Worm (Caenorhabditis elegans): ENCODE measurements around the gene clp-7.

clp-7 gene

DNA sequence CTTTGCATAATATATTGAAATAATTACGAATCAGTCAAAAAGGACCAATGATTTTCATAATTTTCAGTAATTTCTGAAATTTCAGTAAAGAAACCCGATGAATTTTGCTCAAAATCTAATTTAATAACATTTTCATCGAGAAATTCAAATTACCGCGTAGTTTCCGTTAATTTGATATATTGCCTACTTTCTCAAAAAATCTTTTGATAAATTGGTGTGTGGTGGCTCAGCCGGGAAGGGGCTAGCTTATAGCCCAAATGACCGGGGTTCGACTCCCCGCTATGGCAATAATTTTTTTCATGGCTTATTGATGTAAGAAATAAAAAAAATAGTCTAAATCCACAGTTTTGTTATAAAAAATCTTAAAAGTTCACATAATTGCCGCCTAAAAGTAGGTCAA, 38.7 kb downstream of the clp-7 start:
- no peak for TF ChIP-seq skn-1 (tag; optimal IDR thresholded peaks at IDR 0.05)
- no peak for TF ChIP-seq sma-9 (GFP tag; optimal IDR thresholded peaks at IDR 0.05)
- no peak for TF ChIP-seq sma-9 (tag; optimal IDR thresholded peaks at IDR 0.05)
- no peak for TF ChIP-seq zag-1 (tag; optimal IDR thresholded peaks at IDR 0.05)
- TF ChIP-seq crh-2 (tag; optimal IDR thresholded peaks at IDR 0.05): no peak
- no peak for TF ChIP-seq sem-4 (tag; optimal IDR thresholded peaks at IDR 0.05)
- TF ChIP-seq blmp-1 (tag; optimal IDR thresholded peaks at IDR 0.05; ENCODE audit: insufficient read depth): no peak
- TF ChIP-seq unc-62 (GFP tag; optimal IDR thresholded peaks at IDR 0.05): no peak
- TF ChIP-seq R02D3.7 (tag; optimal IDR thresholded peaks at IDR 0.05): no peak
- no peak for TF ChIP-seq nhr-23 (tag; optimal IDR thresholded peaks at IDR 0.05)
- no peak for TF ChIP-seq unc-39 (tag; optimal IDR thresholded peaks at IDR 0.05)

DNA sequence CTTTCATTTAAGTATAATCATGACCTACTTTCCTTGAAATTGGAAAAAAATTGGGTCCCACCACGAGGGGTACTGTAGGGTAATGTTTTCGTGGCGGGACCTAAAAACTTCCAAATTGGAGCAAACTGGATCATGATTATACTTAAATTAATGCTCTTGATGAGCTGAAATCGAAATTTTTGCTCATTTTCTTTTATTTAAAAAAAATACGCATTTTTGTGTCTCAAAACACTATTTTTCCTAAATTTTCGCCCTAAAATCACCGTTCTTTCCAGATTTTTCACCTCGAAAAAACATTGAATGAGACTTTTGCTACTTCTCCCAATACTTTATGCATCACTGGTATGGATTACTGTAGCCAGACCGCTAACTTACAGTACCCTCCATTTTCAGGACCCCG, 39.5 kb downstream of the clp-7 start, which contains the start of gene spp-31:
Gene spp-31 (plus strand): TSS at position 301 of the 400 bp plus-strand sequence.
- TF ChIP-seq nhr-237 (tag; optimal IDR thresholded peaks at IDR 0.05): no peak
- no peak for TF ChIP-seq unc-39 (tag; optimal IDR thresholded peaks at IDR 0.05)
- TF ChIP-seq mdl-1 (tag; optimal IDR thresholded peaks at IDR 0.05): no peak
- no peak for TF ChIP-seq ceh-16 (tag; optimal IDR thresholded peaks at IDR 0.05)
- TF ChIP-seq lin-39 (tag; optimal IDR thresholded peaks at IDR 0.05): no peak
- TF ChIP-seq peb-1 (tag; optimal IDR thresholded peaks at IDR 0.05): no peak
- TF ChIP-seq nhr-25 (tag; optimal IDR thresholded peaks at IDR 0.05): no peak
- no peak for TF ChIP-seq lsy-2 (tag; optimal IDR thresholded peaks at IDR 0.05)
- no peak for TF ChIP-seq ztf-1 (GFP tag; conservative IDR thresholded peaks at IDR 0.05)
- TF ChIP-seq unc-62 (GFP tag; optimal IDR thresholded peaks at IDR 0.05): no peak
- TF ChIP-seq alr-1 (tag; optimal IDR thresholded peaks at IDR 0.05): no peak
- TF ChIP-seq elt-1 (tag; optimal IDR thresholded peaks at IDR 0.05): no peak
- TF ChIP-seq R02D3.7 (tag; optimal IDR thresholded peaks at IDR 0.05): no peak
- no peak for TF ChIP-seq fos-1 (tag; optimal IDR thresholded peaks at IDR 0.05)
- TF ChIP-seq zag-1 (tag; optimal IDR thresholded peaks at IDR 0.05): no peak

DNA sequence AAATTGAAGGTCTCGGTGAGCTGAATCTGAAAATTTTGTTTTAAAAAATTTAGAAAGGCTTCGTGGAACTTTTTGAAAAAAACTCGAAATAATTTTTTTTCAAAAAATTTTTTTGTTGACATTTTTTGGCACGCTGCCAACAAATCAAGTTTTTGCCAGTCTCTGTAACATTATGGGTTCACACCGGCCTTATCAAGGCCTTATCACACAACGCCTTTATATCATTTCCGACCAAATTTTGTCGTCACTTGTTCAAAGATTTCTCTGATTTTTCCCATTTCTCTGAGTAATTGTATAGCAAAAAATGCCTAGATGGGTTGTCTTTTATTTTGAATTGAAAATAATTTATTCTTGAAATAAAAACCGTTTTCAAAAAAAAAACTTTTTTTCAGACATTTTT, 40.0 kb downstream of the clp-7 start:
- TF ChIP-seq mbf-1 (tag; optimal IDR thresholded peaks at IDR 0.05): no peak
- TF ChIP-seq unc-39 (tag; optimal IDR thresholded peaks at IDR 0.05): no peak
- TF ChIP-seq zag-1 (tag; optimal IDR thresholded peaks at IDR 0.05): no peak
- peak; percentile 35 for TF ChIP-seq fos-1 (tag; optimal IDR thresholded peaks at IDR 0.05)
- no peak for TF ChIP-seq ztf-1 (GFP tag; conservative IDR thresholded peaks at IDR 0.05)

DNA sequence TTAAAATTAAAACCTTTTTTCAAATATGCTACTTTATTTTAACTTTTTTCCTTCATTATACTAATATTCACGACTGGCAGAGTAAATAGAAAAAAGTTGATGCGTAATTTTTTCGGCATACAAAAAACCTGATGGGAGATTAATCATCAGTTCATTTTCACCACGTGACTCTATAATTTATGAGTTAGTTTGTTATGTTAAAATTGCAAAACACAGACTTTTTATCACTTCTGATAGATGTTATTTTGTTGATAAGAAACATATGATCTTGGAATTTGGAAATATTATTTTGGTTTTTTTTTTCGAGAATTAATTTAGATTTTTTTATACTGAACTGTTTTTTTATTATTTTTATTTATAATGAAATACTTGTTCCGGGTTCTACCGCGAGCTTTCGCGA, 41.8 kb downstream of the clp-7 start:
- TF ChIP-seq F13H6.1 (tag; optimal IDR thresholded peaks at IDR 0.05) (no peak), gmeb-1 (tag; optimal IDR thresholded peaks at IDR 0.05) (peak; percentile 11), ztf-4 (tag; optimal IDR thresholded peaks at IDR 0.05) (no peak), sem-4 (tag; optimal IDR thresholded peaks at IDR 0.05) (no peak), nhr-12 (tag; optimal IDR thresholded peaks at IDR 0.05) (no peak), unc-62 (GFP tag; optimal IDR thresholded peaks at IDR 0.05) (no peak), nhr-21 (tag; optimal IDR thresholded peaks at IDR 0.05) (no peak), mab-5 (tag; optimal IDR thresholded peaks at IDR 0.05) (no peak)

DNA sequence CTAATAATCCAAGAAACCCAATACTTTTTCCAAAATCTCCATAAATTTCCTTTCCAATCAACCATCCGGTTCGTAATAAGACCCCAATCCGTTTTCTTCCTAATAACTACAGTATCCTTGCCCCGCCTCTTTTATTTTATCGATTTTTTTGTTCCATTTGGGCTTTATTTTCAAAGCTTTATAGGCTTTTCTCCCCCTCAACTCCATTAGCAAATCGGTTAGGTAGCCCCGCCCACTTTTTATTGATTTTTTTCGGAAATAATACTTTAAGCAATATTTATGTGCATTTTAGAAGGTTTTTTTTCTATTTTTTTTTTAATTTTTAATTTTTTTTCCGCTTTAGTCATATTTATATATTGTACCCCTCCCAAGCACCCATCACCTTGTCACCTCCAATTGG, 45.8 kb downstream of the clp-7 start:
- TF ChIP-seq nhr-21 (tag; optimal IDR thresholded peaks at IDR 0.05) (no peak), zag-1 (tag; optimal IDR thresholded peaks at IDR 0.05) (no peak), C34F6.9 (tag; optimal IDR thresholded peaks at IDR 0.05) (no peak), mab-5 (tag; optimal IDR thresholded peaks at IDR 0.05) (no peak), peb-1 (tag; optimal IDR thresholded peaks at IDR 0.05) (no peak), nhr-237 (tag; optimal IDR thresholded peaks at IDR 0.05) (no peak), blmp-1 (tag; optimal IDR thresholded peaks at IDR 0.05; ENCODE audit: insufficient read depth) (no peak), crh-2 (tag; optimal IDR thresholded peaks at IDR 0.05) (no peak), fos-1 (tag; optimal IDR thresholded peaks at IDR 0.05) (no peak)

DNA sequence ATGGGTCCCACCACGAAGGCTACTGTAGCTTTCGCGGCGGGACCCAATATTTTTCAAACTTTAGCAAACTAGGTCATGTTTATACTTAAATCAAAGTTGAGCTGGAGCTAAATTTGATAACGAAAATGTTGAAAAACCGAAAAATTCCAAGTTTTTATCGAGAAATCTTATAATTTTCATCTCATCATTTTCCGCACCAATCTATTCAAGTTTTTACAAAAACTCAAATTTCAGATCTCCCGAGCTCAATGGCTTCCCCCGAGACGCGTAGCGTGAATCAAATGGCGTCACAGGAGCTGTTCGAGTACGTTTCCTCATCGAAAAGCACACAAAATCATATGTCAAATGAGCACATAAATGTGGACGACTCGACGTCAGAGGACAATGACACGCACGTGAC, 47.9 kb downstream of the clp-7 start:
- TF ChIP-seq nhr-11 (tag; optimal IDR thresholded peaks at IDR 0.05) (no peak), snpc-4 (tag; optimal IDR thresholded peaks at IDR 0.05) (no peak), lin-39 (tag; optimal IDR thresholded peaks at IDR 0.05) (no peak), elt-1 (tag; optimal IDR thresholded peaks at IDR 0.05) (no peak), Y55F3AM.14 (GFP tag; optimal IDR thresholded peaks at IDR 0.05) (no peak), unc-55 (GFP tag; optimal IDR thresholded peaks at IDR 0.05) (no peak), dmd-4 (tag; optimal IDR thresholded peaks at IDR 0.05) (no peak), ztf-4 (tag; optimal IDR thresholded peaks at IDR 0.05) (no peak), sma-9 (GFP tag; optimal IDR thresholded peaks at IDR 0.05) (no peak), sma-9 (tag; optimal IDR thresholded peaks at IDR 0.05) (no peak), nhr-25 (tag; optimal IDR thresholded peaks at IDR 0.05) (no peak), gmeb-1 (tag; optimal IDR thresholded peaks at IDR 0.05) (no peak), lin-11 (tag; optimal IDR thresholded peaks at IDR 0.05) (no peak), sem-4 (tag; optimal IDR thresholded peaks at IDR 0.05) (no peak), lin-13 (GFP tag; optimal IDR thresholded peaks at IDR 0.05) (no peak), ztf-11 (tag; optimal IDR thresholded peaks at IDR 0.05) (no peak)

Measured in whole organism, L2 larva.